Fruit fly (Drosophila melanogaster): ENCODE data around the gene nSMase.

Gene nSMase

DNA sequence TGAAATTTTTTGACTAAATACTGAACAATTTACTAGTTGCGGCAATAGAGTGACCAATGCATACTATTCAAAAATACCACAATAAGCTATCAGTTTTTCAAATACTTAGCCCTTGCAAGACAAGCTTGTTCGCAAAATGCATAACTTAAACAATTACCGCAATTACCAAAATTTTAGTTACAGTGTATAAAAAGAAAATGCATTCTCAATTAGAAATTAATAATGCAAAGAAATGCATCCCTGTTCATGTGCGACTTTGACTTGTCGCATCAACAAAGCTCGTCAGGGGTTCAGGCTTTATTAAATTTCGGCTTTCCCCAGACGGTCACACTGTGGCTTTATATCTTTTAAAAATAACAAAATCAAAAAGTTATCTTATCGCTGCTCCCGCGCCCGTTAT, at the start of gene nSMase, which contains the start of gene hob:
Gene nSMase (plus strand): TSS at position 298 of the 400 bp plus-strand sequence.
Gene hob (minus strand): TSS at position 62 of the 400 bp plus-strand sequence.
- TF ChIP-seq toe (GFP tag; optimal IDR thresholded peaks at IDR 0.05) (no peak), CG33017 (tag; optimal IDR thresholded peaks at IDR 0.05) (no peak), Clk (GFP tag; optimal IDR thresholded peaks at IDR 0.05) (no peak), tj (GFP tag; optimal IDR thresholded peaks at IDR 0.05) (peak; percentile 8), Crg-1 (GFP tag; optimal IDR thresholded peaks at IDR 0.05) (no peak), CG1620 (GFP tag; optimal IDR thresholded peaks at IDR 0.05) (peak; percentile 13), cic (GFP tag; optimal IDR thresholded peaks at IDR 0.05) (peak; percentile 47), CG14711 (tag; optimal IDR thresholded peaks at IDR 0.05) (peak; percentile 14), ovo (GFP tag; optimal IDR thresholded peaks at IDR 0.05) (no peak), pad (GFP tag; optimal IDR thresholded peaks at IDR 0.05) (peak; percentile 4), CG7045 (GFP tag; optimal IDR thresholded peaks at IDR 0.05) (no peak), CG11617 (GFP tag; optimal IDR thresholded peaks at IDR 0.05) (peak; percentile 37), bab1 (GFP tag; optimal IDR thresholded peaks at IDR 0.05) (peak; percentile 64), CG7101 (tag; optimal IDR thresholded peaks at IDR 0.05) (peak; percentile 33), Mnt (GFP tag; optimal IDR thresholded peaks at IDR 0.05) (peak; percentile 60)

dm6 chr3L:3172445-3172844, 46.5 kb upstream of the nSMase start, which contains the start of gene CG14963:
CG14963 (minus strand) TSS chr3L:3172545.
- no peak for TF ChIP-seq Clk (GFP tag; optimal IDR thresholded peaks at IDR 0.05)
- no peak for TF ChIP-seq cic (GFP tag; optimal IDR thresholded peaks at IDR 0.05)
- no peak for TF ChIP-seq ovo (GFP tag; optimal IDR thresholded peaks at IDR 0.05)
- no peak for TF ChIP-seq CG1620 (GFP tag; optimal IDR thresholded peaks at IDR 0.05)
- no peak for TF ChIP-seq CG11617 (GFP tag; optimal IDR thresholded peaks at IDR 0.05)
- TF ChIP-seq Crg-1 (GFP tag; optimal IDR thresholded peaks at IDR 0.05) = no peak
- TF ChIP-seq CG5204 (GFP tag; optimal IDR thresholded peaks at IDR 0.05) = no peak
- TF ChIP-seq CG7101 (tag; optimal IDR thresholded peaks at IDR 0.05) = no peak
- TF ChIP-seq bab1 (GFP tag; optimal IDR thresholded peaks at IDR 0.05) = no peak
- TF ChIP-seq tj (GFP tag; optimal IDR thresholded peaks at IDR 0.05) = no peak
- TF ChIP-seq Mnt (GFP tag; optimal IDR thresholded peaks at IDR 0.05) = no peak
- TF ChIP-seq CG12768 (GFP tag; optimal IDR thresholded peaks at IDR 0.05) = no peak
- TF ChIP-seq toe (GFP tag; optimal IDR thresholded peaks at IDR 0.05) = no peak
- no peak for TF ChIP-seq Hr96 (GFP tag; optimal IDR thresholded peaks at IDR 0.05)
- TF ChIP-seq CG14711 (tag; optimal IDR thresholded peaks at IDR 0.05) = no peak
- TF ChIP-seq CG33017 (tag; optimal IDR thresholded peaks at IDR 0.05) = no peak
- no peak for TF ChIP-seq pad (GFP tag; optimal IDR thresholded peaks at IDR 0.05)
- no peak for TF ChIP-seq cnc (optimal IDR thresholded peaks at IDR 0.05)
- no peak for TF ChIP-seq kay (GFP tag; ENCODE audit: borderline replicate concordance)

DNA sequence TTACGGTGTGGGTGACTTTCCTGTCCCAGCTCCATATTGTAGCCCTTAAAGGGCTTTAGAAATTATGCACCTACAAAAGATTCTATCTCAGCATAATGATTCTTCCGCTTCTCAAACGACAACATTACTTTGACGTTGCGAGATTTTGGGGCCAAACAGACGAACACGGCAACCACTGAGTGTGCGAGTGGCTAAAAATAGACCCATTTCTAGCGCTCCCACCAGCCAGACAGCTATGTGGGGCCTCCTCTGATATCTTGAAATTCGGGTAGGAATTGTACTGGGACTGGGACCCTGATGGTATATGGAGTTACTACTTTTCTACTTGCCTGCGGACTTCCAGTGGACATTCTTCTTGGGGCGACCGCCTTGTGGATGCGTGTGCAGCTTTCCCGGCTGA, 41.1 kb upstream of the nSMase start:
- TF ChIP-seq CG7101 (tag; optimal IDR thresholded peaks at IDR 0.05) (no peak), ovo (GFP tag; optimal IDR thresholded peaks at IDR 0.05) (no peak), CG33017 (tag; optimal IDR thresholded peaks at IDR 0.05) (no peak), CG12768 (GFP tag; optimal IDR thresholded peaks at IDR 0.05) (no peak), CG11617 (GFP tag; optimal IDR thresholded peaks at IDR 0.05) (no peak), Clk (GFP tag; optimal IDR thresholded peaks at IDR 0.05) (no peak), Mnt (GFP tag; optimal IDR thresholded peaks at IDR 0.05) (no peak)

dm6 chr3L:3178530-3179096, 40.3 kb upstream of the nSMase start, which contains the start of the genes MnM and Girdin:
MnM (minus strand) TSS chr3L:3178580.
Girdin (plus strand) TSS chr3L:3178930.
- TF ChIP-seq Crg-1 (GFP tag; optimal IDR thresholded peaks at IDR 0.05) = peak; percentile 54
- TF ChIP-seq CG7045 (GFP tag; optimal IDR thresholded peaks at IDR 0.05) = peak; percentile 39
- TF ChIP-seq pad (GFP tag; optimal IDR thresholded peaks at IDR 0.05) = peak; percentile 62
- TF ChIP-seq ovo (GFP tag; optimal IDR thresholded peaks at IDR 0.05) = no peak
- no peak for TF ChIP-seq cnc (optimal IDR thresholded peaks at IDR 0.05)
- TF ChIP-seq kay (GFP tag; ENCODE audit: borderline replicate concordance) = no peak
- no peak for TF ChIP-seq CG33017 (tag; optimal IDR thresholded peaks at IDR 0.05)
- TF ChIP-seq CG1620 (GFP tag; optimal IDR thresholded peaks at IDR 0.05) = peak; percentile 73
- TF ChIP-seq CG12768 (GFP tag; optimal IDR thresholded peaks at IDR 0.05) = peak; percentile 0
- peak; percentile 75 for TF ChIP-seq Hr96 (GFP tag; optimal IDR thresholded peaks at IDR 0.05)
- TF ChIP-seq bab1 (GFP tag; optimal IDR thresholded peaks at IDR 0.05) = peak; percentile 23
- TF ChIP-seq CG14711 (tag; optimal IDR thresholded peaks at IDR 0.05) = peak; percentile 14
- TF ChIP-seq CG7101 (tag; optimal IDR thresholded peaks at IDR 0.05) = peak; percentile 43
- peak; percentile 58 for TF ChIP-seq Mnt (GFP tag; optimal IDR thresholded peaks at IDR 0.05)
- peak; percentile 66 for TF ChIP-seq CG11617 (GFP tag; optimal IDR thresholded peaks at IDR 0.05)
- peak; percentile 9 for TF ChIP-seq Clk (GFP tag; optimal IDR thresholded peaks at IDR 0.05)
- TF ChIP-seq tj (GFP tag; optimal IDR thresholded peaks at IDR 0.05) = peak; percentile 31
- no peak for TF ChIP-seq cic (GFP tag; optimal IDR thresholded peaks at IDR 0.05)
- TF ChIP-seq CG5204 (GFP tag; optimal IDR thresholded peaks at IDR 0.05) = peak; percentile 62
- TF ChIP-seq toe (GFP tag; optimal IDR thresholded peaks at IDR 0.05) = peak; percentile 67

dm6 chr3L:3179474-3179873, 39.5 kb upstream of the nSMase start:
- TF ChIP-seq Crg-1 (GFP tag; optimal IDR thresholded peaks at IDR 0.05) (peak; percentile 11), CG7101 (tag; optimal IDR thresholded peaks at IDR 0.05) (peak; percentile 68), CG7045 (GFP tag; optimal IDR thresholded peaks at IDR 0.05) (peak; percentile 78), ovo (GFP tag; optimal IDR thresholded peaks at IDR 0.05) (no peak), kay (GFP tag; ENCODE audit: borderline replicate concordance) (no peak), Clk (GFP tag; optimal IDR thresholded peaks at IDR 0.05) (no peak), toe (GFP tag; optimal IDR thresholded peaks at IDR 0.05) (peak; percentile 3), CG11617 (GFP tag; optimal IDR thresholded peaks at IDR 0.05) (peak; percentile 27), CG33017 (tag; optimal IDR thresholded peaks at IDR 0.05) (peak; percentile 73), CG12768 (GFP tag; optimal IDR thresholded peaks at IDR 0.05) (peak; percentile 18), Mnt (GFP tag; optimal IDR thresholded peaks at IDR 0.05) (no peak), bab1 (GFP tag; optimal IDR thresholded peaks at IDR 0.05) (peak; percentile 93), cnc (optimal IDR thresholded peaks at IDR 0.05) (no peak), cic (GFP tag; optimal IDR thresholded peaks at IDR 0.05) (no peak), CG14711 (tag; optimal IDR thresholded peaks at IDR 0.05) (peak; percentile 70), CG5204 (GFP tag; optimal IDR thresholded peaks at IDR 0.05) (no peak), CG1620 (GFP tag; optimal IDR thresholded peaks at IDR 0.05) (peak; percentile 47), pad (GFP tag; optimal IDR thresholded peaks at IDR 0.05) (peak; percentile 36), Hr96 (GFP tag; optimal IDR thresholded peaks at IDR 0.05) (peak; percentile 36), tj (GFP tag; optimal IDR thresholded peaks at IDR 0.05) (peak; percentile 69)
